Worm (Caenorhabditis elegans) whole organism, L3 larva: ENCODE measurements around the gene sdz-10.
A peak's percentile ranks its signal among the peaks of the same experiment; 100 is the strongest.

Experiments
- ceh-28 ChIP-seq: fragments of 150-350 bp; optimal IDR thresholded peaks from 2 replicates; lab custom pipeline; 2014; ENCODE audit warnings: missing biosample characterization, missing genetic modification reagents, missing genetic modification characterization
- elt-2 ChIP-seq: sonication (generic microtip); optimal IDR thresholded peaks from 2 replicates; lab custom pipeline; 2016; ENCODE audit warnings: missing genetic modification reagents, mild to moderate bottlenecking, missing genetic modification characterization, missing compliant biosample characterization
- fos-1 ChIP-seq: fragments of 150-350 bp; optimal IDR thresholded peaks from 2 replicates; lab custom pipeline; 2014; ENCODE audit warnings: missing biosample characterization, missing genetic modification characterization
- lin-39 ChIP-seq: fragments of 150-350 bp; optimal IDR thresholded peaks from 2 replicates; lab custom pipeline; 2018; ENCODE audit warnings: missing biosample characterization, missing genetic modification reagents, missing genetic modification characterization
- nhr-11 ChIP-seq: fragments of 150-350 bp; optimal IDR thresholded peaks from 2 replicates; lab custom pipeline; 2014; ENCODE audit warnings: missing biosample characterization, missing genetic modification characterization
- nhr-12 ChIP-seq: fragments of 150-350 bp; optimal IDR thresholded peaks from 2 replicates; lab custom pipeline; 2014; ENCODE audit warnings: missing biosample characterization, missing genetic modification characterization
- nhr-237 ChIP-seq: fragments of 150-350 bp; optimal IDR thresholded peaks from 2 replicates; lab custom pipeline; 2014; ENCODE audit warnings: missing biosample characterization, missing genetic modification characterization
- nhr-28 ChIP-seq: fragments of 150-350 bp; optimal IDR thresholded peaks from 2 replicates; lab custom pipeline; 2014; ENCODE audit warnings: missing biosample characterization, missing genetic modification characterization
- skn-1 ChIP-seq: fragments of 150-350 bp; optimal IDR thresholded peaks from 2 replicates; lab custom pipeline; 2014; ENCODE audit warnings: missing biosample characterization, missing genetic modification characterization
- snpc-4 ChIP-seq: fragments of 150-350 bp; optimal IDR thresholded peaks from 2 replicates; lab custom pipeline; 2014; ENCODE audit warnings: missing biosample characterization, missing genetic modification characterization
- tbx-2 ChIP-seq: sonication (generic microtip); optimal IDR thresholded peaks from 2 replicates; lab custom pipeline; 2016; ENCODE audit warnings: mild to moderate bottlenecking, missing genetic modification characterization, missing compliant biosample characterization
- unc-62 ChIP-seq: fragments of 150-350 bp; sonication (generic microtip); optimal IDR thresholded peaks from 4 replicates; lab custom pipeline; 2014; ENCODE audit warnings: missing biosample characterization, missing genetic modification reagents, missing genetic modification characterization
- zag-1 ChIP-seq: fragments of 150-350 bp; optimal IDR thresholded peaks from 2 replicates; lab custom pipeline; 2014; ENCODE audit warnings: missing biosample characterization, missing genetic modification characterization

DNA sequence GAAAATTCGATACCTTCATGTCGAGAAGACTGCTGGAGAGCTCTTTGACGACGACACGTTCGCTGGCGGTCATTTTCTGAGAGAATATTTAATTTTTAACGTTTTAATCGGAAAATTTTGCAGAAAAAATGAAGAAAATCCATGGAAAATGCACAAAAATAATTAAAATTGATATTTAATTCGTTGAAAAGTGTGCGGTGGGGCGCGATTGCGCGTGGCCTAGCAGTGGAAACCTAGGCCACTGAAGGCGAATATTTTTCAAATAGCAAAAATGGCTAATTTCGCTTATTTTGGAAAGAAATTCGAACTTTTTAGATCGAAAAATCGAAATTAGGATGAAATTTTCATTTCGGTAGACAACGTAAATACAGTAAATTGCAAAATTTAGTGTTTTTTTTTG lies 19.5 kb downstream of the sdz-10 start, which contains the start of gene F29A7.6:
- TF ChIP-seq unc-62 (GFP tag; lab: Kevin White, UChicago) (no peak), nhr-237 (tag; lab: Kevin White, UChicago) (no peak), tbx-2 (tag; lab: Kevin White, UChicago) (no peak), skn-1 (tag; lab: Kevin White, UChicago) (no peak), ceh-28 (tag; lab: Kevin White, UChicago) (no peak), nhr-11 (tag; lab: Kevin White, UChicago) (no peak), elt-2 (tag; lab: Kevin White, UChicago) (peak; percentile 25), snpc-4 (tag; lab: Kevin White, UChicago) (peak; percentile 71), nhr-12 (tag; lab: Kevin White, UChicago) (no peak), lin-39 (tag; lab: Kevin White, UChicago) (peak; percentile 38), zag-1 (no peak), fos-1 (no peak), nhr-28 (no peak)
